Fruit fly (Drosophila melanogaster) whole organism, prepupa: ENCODE data around the gene UQCR-14.

Experiments used
- Blimp-1 ChIP-seq: fragments of 200-800 bp; sonication (Bioruptor generic); optimal IDR thresholded peaks from 3 replicates; lab custom pipeline; 2017; ENCODE audit warnings: missing biosample characterization, missing genetic modification characterization, mild to moderate bottlenecking, moderate library complexity, missing genetic modification reagents
- CG10631 ChIP-seq: fragments of 200-800 bp; sonication (Bioruptor generic); optimal IDR thresholded peaks from 2 replicates; lab custom pipeline; 2016; ENCODE audit warnings: missing biosample characterization, missing genetic modification characterization
- CG10669 ChIP-seq: fragments of 200-800 bp; sonication (Bioruptor generic); optimal IDR thresholded peaks from 3 replicates; lab custom pipeline; 2018; ENCODE audit warnings: missing biosample characterization, mild to moderate bottlenecking, missing genetic modification characterization, moderate library complexity
- CG11294 ChIP-seq: fragments of 200-800 bp; sonication (Bioruptor generic); IDR thresholded peaks from 2 replicates; pipeline ENCODE4 v1.3.6; 2022; ENCODE audit warnings: missing biosample characterization, missing genetic modification characterization
- CG11762 ChIP-seq: fragments of 200-800 bp; sonication (Bioruptor generic); optimal IDR thresholded peaks from 3 replicates; lab custom pipeline; 2016; ENCODE audit warnings: missing biosample characterization, missing genetic modification characterization; ENCODE audit not compliant: insufficient read depth
- CG11902 ChIP-seq: fragments of 200-800 bp; sonication (Bioruptor generic); optimal IDR thresholded peaks from 3 replicates; lab custom pipeline; 2016; ENCODE audit warnings: missing biosample characterization, missing genetic modification characterization
- CG1621 ChIP-seq: fragments of 200-800 bp; sonication (Bioruptor generic); optimal IDR thresholded peaks from 3 replicates; lab custom pipeline; 2018; ENCODE audit warnings: missing biosample characterization, mild to moderate bottlenecking, missing genetic modification characterization
- CG16779 ChIP-seq: fragments of 200-800 bp; sonication (Bioruptor generic); optimal IDR thresholded peaks from 3 replicates; lab custom pipeline; 2017; ENCODE audit warnings: missing biosample characterization, mild to moderate bottlenecking, missing genetic modification characterization
- CG3032 ChIP-seq: fragments of 200-800 bp; optimal IDR thresholded peaks from 2 replicates; lab custom pipeline; 2019; ENCODE audit warnings: missing biosample characterization, mild to moderate bottlenecking, missing genetic modification characterization, moderate library complexity
- CG31627 ChIP-seq: fragments of 200-800 bp; sonication (Bioruptor generic); optimal IDR thresholded peaks from 3 replicates; lab custom pipeline; 2016; ENCODE audit warnings: missing biosample characterization, missing genetic modification characterization
- CG32006 ChIP-seq: fragments of 200-800 bp; sonication (Bioruptor generic); optimal IDR thresholded peaks from 3 replicates; lab custom pipeline; 2017; ENCODE audit warnings: missing biosample characterization, mild to moderate bottlenecking, missing genetic modification characterization
- CG34406 ChIP-seq: fragments of 200-800 bp; sonication (Bioruptor generic); optimal IDR thresholded peaks from 3 replicates; lab custom pipeline; 2016; ENCODE audit warnings: missing biosample characterization, missing genetic modification characterization
- CG3919 ChIP-seq: fragments of 200-800 bp; sonication (Bioruptor generic); optimal IDR thresholded peaks from 3 replicates; lab custom pipeline; 2016; ENCODE audit warnings: missing biosample characterization, missing genetic modification characterization
- CG6163 ChIP-seq: fragments of 200-800 bp; sonication (Bioruptor generic); IDR thresholded peaks from 3 replicates; pipeline ENCODE4 v1.3.6; 2022; ENCODE audit warnings: missing biosample characterization, missing genetic modification characterization
- CG6276 ChIP-seq: fragments of 200-800 bp; sonication (Bioruptor generic); optimal IDR thresholded peaks from 2 replicates; lab custom pipeline; 2017; ENCODE audit warnings: missing biosample characterization, mild to moderate bottlenecking, missing genetic modification characterization
- CG6792 ChIP-seq: fragments of 200-800 bp; sonication (Bioruptor generic); optimal IDR thresholded peaks from 3 replicates; lab custom pipeline; 2016; ENCODE audit warnings: missing biosample characterization, missing genetic modification characterization
- CG6808 ChIP-seq: fragments of 200-800 bp; sonication (Bioruptor generic); optimal IDR thresholded peaks from 3 replicates; lab custom pipeline; 2017; ENCODE audit warnings: missing biosample characterization, missing genetic modification characterization, mild to moderate bottlenecking, moderate library complexity, missing genetic modification reagents
- CG6854 ChIP-seq: fragments of 200-800 bp; sonication (Bioruptor generic); optimal IDR thresholded peaks from 2 replicates; lab custom pipeline; 2017; ENCODE audit warnings: missing biosample characterization, mild to moderate bottlenecking, missing genetic modification characterization
- CG7368 ChIP-seq: fragments of 200-800 bp; sonication (Bioruptor generic); optimal IDR thresholded peaks from 3 replicates; lab custom pipeline; 2016; ENCODE audit warnings: missing biosample characterization, missing genetic modification characterization
- CG8119 ChIP-seq: fragments of 200-800 bp; sonication (Bioruptor generic); IDR thresholded peaks from 3 replicates; pipeline ENCODE4 v1.3.6; 2022; ENCODE audit warnings: missing biosample characterization, missing genetic modification characterization
- CG8319 ChIP-seq: fragments of 200-800 bp; sonication (Bioruptor generic); optimal IDR thresholded peaks from 3 replicates; lab custom pipeline; 2016; ENCODE audit warnings: missing biosample characterization, missing genetic modification characterization
- CG8632 ChIP-seq: fragments of 200-800 bp; sonication (Bioruptor generic); optimal IDR thresholded peaks from 3 replicates; lab custom pipeline; 2016; ENCODE audit warnings: missing biosample characterization, missing genetic modification characterization
- CG9139 ChIP-seq: fragments of 200-800 bp; sonication (Bioruptor generic); optimal IDR thresholded peaks from 3 replicates; lab custom pipeline; 2017; ENCODE audit warnings: missing biosample characterization, mild to moderate bottlenecking, missing genetic modification characterization
- Eip78C ChIP-seq: fragments of 200-800 bp; sonication (Bioruptor generic); peaks from one replicate; lab custom pipeline; 2016; ENCODE audit warnings: missing biosample characterization, missing genetic modification characterization
- Eip93F ChIP-seq: fragments of 200-800 bp; sonication (Bioruptor generic); optimal IDR thresholded peaks from 2 replicates; lab custom pipeline; 2016; ENCODE audit warnings: missing biosample characterization, mild to moderate bottlenecking, missing genetic modification characterization
- Ets21C ChIP-seq: fragments of 200-800 bp; sonication (Bioruptor generic); optimal IDR thresholded peaks from 3 replicates; lab custom pipeline; 2016; ENCODE audit warnings: missing biosample characterization, missing genetic modification characterization
- Ets96B ChIP-seq: fragments of 200-800 bp; optimal IDR thresholded peaks from 2 replicates; lab custom pipeline; 2019; ENCODE audit warnings: missing biosample characterization, mild to moderate bottlenecking, missing genetic modification characterization, moderate library complexity
- Hr38 ChIP-seq: sonication (Bioruptor generic); optimal IDR thresholded peaks from 2 replicates; lab custom pipeline; 2016; ENCODE audit warnings: missing biosample characterization, missing genetic modification characterization
- Hr39 ChIP-seq: fragments of 200-800 bp; sonication (Bioruptor generic); optimal IDR thresholded peaks from 2 replicates; lab custom pipeline; 2016; ENCODE audit warnings: missing biosample characterization, missing genetic modification characterization
- Hr4 ChIP-seq: fragments of 200-800 bp; sonication (Bioruptor generic); optimal IDR thresholded peaks from 3 replicates; lab custom pipeline; 2016; ENCODE audit warnings: missing biosample characterization, missing genetic modification characterization
- Lpt ChIP-seq: fragments of 200-800 bp; sonication (Bioruptor generic); optimal IDR thresholded peaks from 3 replicates; lab custom pipeline; 2016; ENCODE audit warnings: missing biosample characterization, missing genetic modification characterization
- OdsH ChIP-seq: fragments of 200-800 bp; sonication (Bioruptor generic); optimal IDR thresholded peaks from 3 replicates; lab custom pipeline; 2016; ENCODE audit warnings: missing biosample characterization, missing genetic modification characterization
- Smox ChIP-seq: fragments of 200-800 bp; sonication (Bioruptor generic); optimal IDR thresholded peaks from 3 replicates; lab custom pipeline; 2016; ENCODE audit warnings: missing biosample characterization, missing genetic modification characterization
- Sox102F ChIP-seq: fragments of 200-800 bp; sonication (Bioruptor generic); optimal IDR thresholded peaks from 2 replicates; lab custom pipeline; 2016; ENCODE audit warnings: missing biosample characterization, mild to moderate bottlenecking, missing genetic modification characterization
- Sox14 ChIP-seq: fragments of 200-800 bp; sonication (Bioruptor generic); optimal IDR thresholded peaks from 3 replicates; lab custom pipeline; 2016; ENCODE audit warnings: missing biosample characterization, missing genetic modification characterization
- achi ChIP-seq: fragments of 200-800 bp; sonication (Bioruptor generic); optimal IDR thresholded peaks from 3 replicates; lab custom pipeline; 2016; ENCODE audit warnings: missing biosample characterization, missing genetic modification characterization
- acj6 ChIP-seq: fragments of 200-800 bp; sonication (Bioruptor generic); optimal IDR thresholded peaks from 3 replicates; lab custom pipeline; 2016; ENCODE audit warnings: missing biosample characterization, missing genetic modification characterization
- dac ChIP-seq: fragments of 200-800 bp; sonication (Bioruptor generic); optimal IDR thresholded peaks from 2 replicates; lab custom pipeline; 2017; ENCODE audit warnings: missing biosample characterization, mild to moderate bottlenecking, missing genetic modification characterization
- dsx ChIP-seq: fragments of 200-800 bp; optimal IDR thresholded peaks from 3 replicates; lab custom pipeline; 2019; ENCODE audit warnings: missing biosample characterization, mild to moderate bottlenecking, missing genetic modification characterization, moderate library complexity; ENCODE audit not compliant: poor library complexity, severe bottlenecking
- eg ChIP-seq: fragments of 200-800 bp; sonication (Bioruptor generic); IDR thresholded peaks from 3 replicates; pipeline ENCODE4 v1.3.6; 2022; ENCODE audit warnings: missing biosample characterization, missing genetic modification characterization
- esn ChIP-seq: fragments of 200-800 bp; sonication (Bioruptor generic); optimal IDR thresholded peaks from 2 replicates; lab custom pipeline; 2016; ENCODE audit warnings: missing biosample characterization, mild to moderate bottlenecking, missing genetic modification characterization, moderate library complexity
- fd59A ChIP-seq: fragments of 200-800 bp; sonication (Bioruptor generic); optimal IDR thresholded peaks from 2 replicates; lab custom pipeline; 2017; ENCODE audit warnings: missing biosample characterization, mild to moderate bottlenecking, missing genetic modification characterization, missing genetic modification reagents
- fd85E ChIP-seq: fragments of 200-800 bp; sonication (Bioruptor generic); optimal IDR thresholded peaks from 3 replicates; lab custom pipeline; 2016; ENCODE audit warnings: missing biosample characterization, missing genetic modification characterization
- fkh ChIP-seq: fragments of 200-800 bp; sonication (Bioruptor generic); optimal IDR thresholded peaks from 3 replicates; lab custom pipeline; 2017; ENCODE audit warnings: missing biosample characterization, mild to moderate bottlenecking, missing genetic modification characterization, moderate library complexity
- net ChIP-seq: fragments of 200-800 bp; sonication (Bioruptor generic); optimal IDR thresholded peaks from 3 replicates; lab custom pipeline; 2016; ENCODE audit warnings: missing biosample characterization, missing genetic modification characterization
- pdm3 ChIP-seq: fragments of 200-800 bp; sonication (Bioruptor generic); optimal IDR thresholded peaks from 3 replicates; lab custom pipeline; 2016; ENCODE audit warnings: missing biosample characterization, missing genetic modification characterization
- spab ChIP-seq: fragments of 200-800 bp; sonication (Bioruptor generic); optimal IDR thresholded peaks from 2 replicates; lab custom pipeline; 2017; ENCODE audit warnings: missing biosample characterization, mild to moderate bottlenecking, missing genetic modification characterization, missing genetic modification reagents
- ss ChIP-seq, 2 experiments: fragments of 200-800 bp; sonication (Bioruptor generic); optimal IDR thresholded peaks; 2 replicates in 1 of 2; 3 replicates in 1 of 2; lab custom pipeline; 2017 to 2018; ENCODE audit warnings: mild to moderate bottlenecking in 2 of 2, missing biosample characterization in 2 of 2, missing genetic modification characterization in 2 of 2, moderate library complexity in 1 of 2
- svp ChIP-seq: fragments of 200-800 bp; sonication (Bioruptor generic); peaks from one replicate; lab custom pipeline; 2016; ENCODE audit warnings: missing biosample characterization, missing genetic modification characterization
- topi ChIP-seq: fragments of 200-800 bp; sonication (Bioruptor generic); optimal IDR thresholded peaks from 3 replicates; lab custom pipeline; 2016; ENCODE audit warnings: missing biosample characterization, missing genetic modification characterization
- vri ChIP-seq: fragments of 200-800 bp; sonication (Bioruptor generic); optimal IDR thresholded peaks from 3 replicates; lab custom pipeline; 2016; ENCODE audit warnings: missing biosample characterization, mild to moderate bottlenecking, missing genetic modification characterization

The UQCR-14 gene

dm6 chrX:16318858-16319557 is 32.9 kb downstream of the UQCR-14 start:
- TF ChIP-seq dac, result peak; percentile 45
- peak; percentile 73 for TF ChIP-seq Hr39 (GFP tag; lab: Kevin White, UChicago)
- peak; percentile 87 for TF ChIP-seq vri (GFP tag; lab: Kevin White, UChicago)
- TF ChIP-seq CG6854 (GFP tag; lab: Kevin White, UChicago), result no peak
- peak; percentile 83 for TF ChIP-seq net (GFP tag; lab: Kevin White, UChicago)
- peak; percentile 58 for TF ChIP-seq spab (GFP tag; lab: Kevin White, UChicago)
- TF ChIP-seq CG8119 (GFP tag; lab: Robert Waterston, UW), result peak; percentile 78
- peak; percentile 50 for TF ChIP-seq Ets21C (GFP tag; lab: Kevin White, UChicago)
- TF ChIP-seq pdm3 (GFP tag; lab: Kevin White, UChicago), result peak; percentile 85
- TF ChIP-seq Eip93F (GFP tag; lab: Kevin White, UChicago), result no peak
- peak; percentile 74 for TF ChIP-seq Ets96B (tag; lab: Kevin White, UChicago)
- no peak for TF ChIP-seq CG3919 (GFP tag; lab: Kevin White, UChicago)
- TF ChIP-seq CG6276 (GFP tag; lab: Kevin White, UChicago), result peak; percentile 22
- peak; percentile 6 to 54 for TF ChIP-seq ss (GFP tag; optimal IDR thresholded peaks at IDR 0.05; lab: Kevin White, UChicago)
- peak; percentile 79 for TF ChIP-seq Hr4 (GFP tag; lab: Kevin White, UChicago)
- TF ChIP-seq CG16779 (tag; lab: Kevin White, UChicago), result no peak
- TF ChIP-seq Sox14 (GFP tag; lab: Kevin White, UChicago), result peak; percentile 71
- TF ChIP-seq fkh (GFP tag; lab: Kevin White, UChicago), result peak; percentile 83
- TF ChIP-seq CG7368 (GFP tag; lab: Kevin White, UChicago), result no peak
- TF ChIP-seq CG31627 (GFP tag; lab: Kevin White, UChicago), result peak; percentile 65
- no peak for TF ChIP-seq Hr38 (GFP tag; lab: Kevin White, UChicago)
- TF ChIP-seq CG10631 (GFP tag; lab: Kevin White, UChicago), result peak; percentile 86
- peak; percentile 82 for TF ChIP-seq CG10669 (GFP tag; lab: Kevin White, UChicago)
- TF ChIP-seq CG6792 (GFP tag; lab: Kevin White, UChicago), result peak; percentile 69
- peak; percentile 78; the same call in 2 of the 3 replicates for TF ChIP-seq eg (GFP tag; lab: Robert Waterston, UW)
- TF ChIP-seq Sox102F (GFP tag; lab: Kevin White, UChicago), result no peak
- no peak for TF ChIP-seq Blimp-1 (GFP tag; lab: Kevin White, UChicago)
- peak; percentile 57 for TF ChIP-seq fd59A (GFP tag; lab: Kevin White, UChicago)
- peak; percentile 82 for TF ChIP-seq acj6
- TF ChIP-seq OdsH (GFP tag; lab: Kevin White, UChicago), result peak; percentile 79
- TF ChIP-seq Smox (GFP tag; lab: Kevin White, UChicago), result no peak
- TF ChIP-seq dsx, result peak; percentile 49
- TF ChIP-seq CG34406 (GFP tag; lab: Kevin White, UChicago), result peak; percentile 40
- TF ChIP-seq CG6163, result peak; percentile 82
- peak; percentile 52 for TF ChIP-seq CG1621 (tag; lab: Kevin White, UChicago)
- TF ChIP-seq svp, result peak; percentile 72
- peak; percentile 51 for TF ChIP-seq CG11902 (GFP tag; lab: Kevin White, UChicago)
- TF ChIP-seq topi (GFP tag; lab: Kevin White, UChicago), result peak; percentile 66
- no peak for TF ChIP-seq CG9139 (GFP tag; lab: Kevin White, UChicago)
- 0 out of 2 replicates have a peak, but pooled peaks have one; percentile 44 for TF ChIP-seq CG11294 (GFP tag; lab: Robert Waterston, UW)
- TF ChIP-seq CG8319 (GFP tag; lab: Kevin White, UChicago), result peak; percentile 57
- peak; percentile 76 for TF ChIP-seq CG3032 (tag; lab: Kevin White, UChicago)
- TF ChIP-seq CG6808, result peak; percentile 44
- peak; percentile 10 for TF ChIP-seq fd85E (GFP tag; lab: Kevin White, UChicago)
- peak; percentile 70 for TF ChIP-seq esn (GFP tag; lab: Kevin White, UChicago)
- peak; percentile 67 for TF ChIP-seq CG8632 (GFP tag; lab: Kevin White, UChicago)
- TF ChIP-seq CG32006 (GFP tag; lab: Kevin White, UChicago), result peak; percentile 77
- peak; percentile 72 for TF ChIP-seq Lpt (GFP tag; lab: Kevin White, UChicago)
- no peak for TF ChIP-seq achi
- TF ChIP-seq Eip78C (GFP tag; lab: Kevin White, UChicago), result peak; percentile 95
- peak; percentile 69 for TF ChIP-seq CG11762 (GFP tag; lab: Kevin White, UChicago)
